Fruit fly (Drosophila melanogaster): ENCODE data around the gene daed.

The daed gene

dm6 chr2L:2175930-2176643 is 40.0 kb downstream of the daed start (continued):
- TF ChIP-seq CG8924 (tag; optimal IDR thresholded peaks at IDR 0.05) = peak; percentile 50
- peak; percentile 39 for TF ChIP-seq sug (tag; optimal IDR thresholded peaks at IDR 0.05)
- TF ChIP-seq Hmr (GFP tag; optimal IDR thresholded peaks at IDR 0.05) = peak; percentile 73
- no peak for TF ChIP-seq BEAF-32 (GFP tag; optimal IDR thresholded peaks at IDR 0.05)
- TF ChIP-seq pan (optimal IDR thresholded peaks at IDR 0.05) = no peak
- TF ChIP-seq pan (GFP tag; optimal IDR thresholded peaks at IDR 0.05 in 1 of 2, IDR thresholded peaks at IDR 0.05 in 1 of 2) = peak in 1 of 2 experiments; percentile 46
- peak; percentile 41 for TF ChIP-seq CG13775 (GFP tag; optimal IDR thresholded peaks at IDR 0.05)

- peak; percentile 21 for TF ChIP-seq chn (GFP tag; optimal IDR thresholded peaks at IDR 0.05)
- peak in 1 of 2 experiments; percentile 54 for TF ChIP-seq Hr78 (GFP tag; optimal IDR thresholded peaks at IDR 0.05)
- peak; percentile 78 for TF ChIP-seq CG8478 (optimal IDR thresholded peaks at IDR 0.05)
- TF ChIP-seq CG12769 (tag; optimal IDR thresholded peaks at IDR 0.05) = peak; percentile 81
- TF ChIP-seq chinmo (GFP tag; IDR thresholded peaks at IDR 0.05; ENCODE audit: partially characterized antibody) = peak; percentile 80; the same call in 3 of the 4 replicates
- no peak for TF ChIP-seq Hand (GFP tag; optimal IDR thresholded peaks at IDR 0.05)
- TF ChIP-seq CG9437 (GFP tag; optimal IDR thresholded peaks at IDR 0.05) = peak; percentile 74
- peak; percentile 63 for TF ChIP-seq oc (tag; optimal IDR thresholded peaks at IDR 0.05)
- TF ChIP-seq pros (GFP tag; optimal IDR thresholded peaks at IDR 0.05) = peak; percentile 30
- TF ChIP-seq CG7556 (GFP tag; optimal IDR thresholded peaks at IDR 0.05) = no peak
- TF ChIP-seq rib (GFP tag; IDR thresholded peaks at IDR 0.05) = peak; percentile 33; the same call in 1 of the 2 replicates
- TF ChIP-seq bbx (GFP tag; IDR thresholded peaks at IDR 0.05; ENCODE audit: partially characterized antibody) = 0 out of 2 replicates have a peak, but pooled peaks have one; percentile 28
- peak; percentile 74 for TF ChIP-seq CG1832 (GFP tag; optimal IDR thresholded peaks at IDR 0.05)
- peak; percentile 30; the same call in 1 of the 2 replicates for TF ChIP-seq Adf1 (GFP tag; IDR thresholded peaks at IDR 0.05)
- peak; percentile 2 for TF ChIP-seq gem (tag; optimal IDR thresholded peaks at IDR 0.05)
- TF ChIP-seq sd (tag; optimal IDR thresholded peaks at IDR 0.05) = peak; percentile 86
- no peak for TF ChIP-seq dati (GFP tag; IDR thresholded peaks at IDR 0.05)
- no peak for TF ChIP-seq slou (GFP tag; optimal IDR thresholded peaks at IDR 0.05)
- peak; percentile 77 to 85 for TF ChIP-seq Trl (optimal IDR thresholded peaks at IDR 0.05)
- no peak for TF ChIP-seq Trl (GFP tag; optimal IDR thresholded peaks at IDR 0.05)
- TF ChIP-seq CG17385 (GFP tag; optimal IDR thresholded peaks at IDR 0.05) = peak; percentile 71
- no peak for TF ChIP-seq CG1529 (GFP tag; optimal IDR thresholded peaks at IDR 0.05)
- TF ChIP-seq CG4360 (GFP tag; IDR thresholded peaks at IDR 0.05) = peak; percentile 90
- peak; percentile 22; the same call in 1 of the 3 replicates for TF ChIP-seq Aef1 (GFP tag; IDR thresholded peaks at IDR 0.05)
- TF ChIP-seq CG1024 (GFP tag; IDR thresholded peaks at IDR 0.05) = no peak
- 0 out of 2 replicates have a peak, but pooled peaks have one; percentile 18 for TF ChIP-seq Scr (GFP tag; IDR thresholded peaks at IDR 0.05; ENCODE audit: partially characterized antibody)
- no peak for TF ChIP-seq NK7.1 (GFP tag; optimal IDR thresholded peaks at IDR 0.05)
- no peak for TF ChIP-seq CG15696 (tag; optimal IDR thresholded peaks at IDR 0.05)
- TF ChIP-seq CG12659 (GFP tag; optimal IDR thresholded peaks at IDR 0.05) = no peak
- no peak for TF ChIP-seq tgo (GFP tag; IDR thresholded peaks at IDR 0.05)
- TF ChIP-seq CG3163 (GFP tag; optimal IDR thresholded peaks at IDR 0.05) = peak; percentile 85
- TF ChIP-seq Hr39 (optimal IDR thresholded peaks at IDR 0.05) = no peak
- no peak for TF ChIP-seq CG10543 (GFP tag; optimal IDR thresholded peaks at IDR 0.05)
- TF ChIP-seq Drgx (GFP tag; IDR thresholded peaks at IDR 0.05) = 0 out of 2 replicates have a peak, but pooled peaks have one; percentile 45
- TF ChIP-seq CoRest (tag; optimal IDR thresholded peaks at IDR 0.05) = no peak
- no peak for TF ChIP-seq br (optimal IDR thresholded peaks at IDR 0.05)
- peak in 1 of 2 experiments; percentile 94 for TF ChIP-seq Eip74EF (GFP tag; optimal IDR thresholded peaks at IDR 0.05)
- TF ChIP-seq cg (GFP tag; optimal IDR thresholded peaks at IDR 0.05) = peak; percentile 91
- 0 out of 3 replicates have a peak, but pooled peaks have one; percentile 32 for TF ChIP-seq ci (GFP tag; IDR thresholded peaks at IDR 0.05)
- TF ChIP-seq CG2120 (GFP tag; optimal IDR thresholded peaks at IDR 0.05) = peak; percentile 29
Measured at dm6 chr2L:2175090-2175830, 40.9 kb downstream of the daed start.
